Fruit fly (Drosophila melanogaster) whole organism, adult: ENCODE results near the gene CG5274.

Source experiments
- CG11617 ChIP-seq: fragments of 200-800 bp; sonication (Bioruptor generic); optimal IDR thresholded peaks from 2 replicates; lab custom pipeline; 2017; ENCODE audit warnings: mild to moderate bottlenecking, missing biosample characterization, missing genetic modification reagents, missing genetic modification characterization
- CG12768 ChIP-seq: fragments of 200-800 bp; sonication (Bioruptor generic); optimal IDR thresholded peaks from 2 replicates; lab custom pipeline; 2017; ENCODE audit warnings: missing biosample characterization, missing genetic modification characterization, mild to moderate bottlenecking, moderate library complexity, missing genetic modification reagents
- CG14711 ChIP-seq: fragments of 200-800 bp; sonication (Bioruptor generic); optimal IDR thresholded peaks from 2 replicates; lab custom pipeline; 2018; ENCODE audit warnings: missing biosample characterization, mild to moderate bottlenecking, missing genetic modification characterization, moderate library complexity
- CG1620 ChIP-seq: fragments of 200-800 bp; sonication (Bioruptor generic); optimal IDR thresholded peaks from 2 replicates; lab custom pipeline; 2016; ENCODE audit warnings: missing biosample characterization, missing genetic modification characterization
- CG33017 ChIP-seq: fragments of 200-800 bp; sonication (Bioruptor generic); optimal IDR thresholded peaks from 2 replicates; lab custom pipeline; 2018; ENCODE audit warnings: missing biosample characterization, mild to moderate bottlenecking, missing genetic modification characterization, moderate library complexity
- CG5204 ChIP-seq: fragments of 200-800 bp; sonication (Bioruptor generic); optimal IDR thresholded peaks from 2 replicates; lab custom pipeline; 2016; ENCODE audit warnings: missing biosample characterization, missing genetic modification characterization
- CG7045 ChIP-seq: fragments of 200-800 bp; sonication (Bioruptor generic); optimal IDR thresholded peaks from 2 replicates; lab custom pipeline; 2017; ENCODE audit warnings: missing biosample characterization, mild to moderate bottlenecking, missing genetic modification characterization
- CG7101 ChIP-seq: fragments of 200-800 bp; sonication (Bioruptor generic); optimal IDR thresholded peaks from 2 replicates; lab custom pipeline; 2018; ENCODE audit warnings: missing biosample characterization, mild to moderate bottlenecking, missing genetic modification characterization, moderate library complexity
- Clk ChIP-seq: fragments of 200-800 bp; sonication (Bioruptor generic); optimal IDR thresholded peaks from 2 replicates; lab custom pipeline; 2017; ENCODE audit warnings: missing biosample characterization, missing genetic modification characterization
- Crg-1 ChIP-seq: fragments of 200-800 bp; sonication (Bioruptor generic); optimal IDR thresholded peaks from 2 replicates; lab custom pipeline; 2016; ENCODE audit warnings: missing biosample characterization, missing genetic modification characterization
- Hr96 ChIP-seq: fragments of 200-800 bp; sonication (Bioruptor generic); optimal IDR thresholded peaks from 2 replicates; lab custom pipeline; 2016; ENCODE audit warnings: missing biosample characterization, missing genetic modification characterization
- Mnt ChIP-seq: fragments of 200-800 bp; sonication (Bioruptor generic); optimal IDR thresholded peaks from 2 replicates; lab custom pipeline; 2016; ENCODE audit warnings: missing biosample characterization, mild to moderate bottlenecking, missing genetic modification characterization
- bab1 ChIP-seq: fragments of 200-800 bp; sonication (Bioruptor generic); optimal IDR thresholded peaks from 3 replicates; lab custom pipeline; 2019; ENCODE audit warnings: missing biosample characterization, mild to moderate bottlenecking, missing genetic modification characterization, moderate library complexity
- cic ChIP-seq: fragments of 200-800 bp; sonication (Bioruptor generic); optimal IDR thresholded peaks from 2 replicates; lab custom pipeline; 2017; ENCODE audit warnings: missing biosample characterization, mild to moderate bottlenecking, missing genetic modification characterization, moderate library complexity
- kay ChIP-seq: fragments of 200-800 bp; sonication (Bioruptor generic); peaks from one replicate; lab custom pipeline; 2016; ENCODE audit warnings: missing biosample characterization, missing genetic modification characterization, borderline replicate concordance
- ovo ChIP-seq: fragments of 200-800 bp; sonication (Bioruptor generic); optimal IDR thresholded peaks from 2 replicates; lab custom pipeline; 2016; ENCODE audit warnings: missing biosample characterization, missing genetic modification characterization
- pad ChIP-seq: fragments of 200-800 bp; sonication (Bioruptor generic); optimal IDR thresholded peaks from 3 replicates; lab custom pipeline; 2017; ENCODE audit warnings: missing biosample characterization, missing genetic modification characterization, mild to moderate bottlenecking, moderate library complexity, missing genetic modification reagents
- tj ChIP-seq: fragments of 200-800 bp; sonication (Bioruptor generic); optimal IDR thresholded peaks from 3 replicates; lab custom pipeline; 2017; ENCODE audit warnings: missing biosample characterization, mild to moderate bottlenecking, missing genetic modification characterization, moderate library complexity
- toe ChIP-seq: fragments of 200-800 bp; sonication (Bioruptor generic); optimal IDR thresholded peaks from 2 replicates; lab custom pipeline; 2016; ENCODE audit warnings: missing biosample characterization, missing genetic modification characterization

Gene CG5274

DNA sequence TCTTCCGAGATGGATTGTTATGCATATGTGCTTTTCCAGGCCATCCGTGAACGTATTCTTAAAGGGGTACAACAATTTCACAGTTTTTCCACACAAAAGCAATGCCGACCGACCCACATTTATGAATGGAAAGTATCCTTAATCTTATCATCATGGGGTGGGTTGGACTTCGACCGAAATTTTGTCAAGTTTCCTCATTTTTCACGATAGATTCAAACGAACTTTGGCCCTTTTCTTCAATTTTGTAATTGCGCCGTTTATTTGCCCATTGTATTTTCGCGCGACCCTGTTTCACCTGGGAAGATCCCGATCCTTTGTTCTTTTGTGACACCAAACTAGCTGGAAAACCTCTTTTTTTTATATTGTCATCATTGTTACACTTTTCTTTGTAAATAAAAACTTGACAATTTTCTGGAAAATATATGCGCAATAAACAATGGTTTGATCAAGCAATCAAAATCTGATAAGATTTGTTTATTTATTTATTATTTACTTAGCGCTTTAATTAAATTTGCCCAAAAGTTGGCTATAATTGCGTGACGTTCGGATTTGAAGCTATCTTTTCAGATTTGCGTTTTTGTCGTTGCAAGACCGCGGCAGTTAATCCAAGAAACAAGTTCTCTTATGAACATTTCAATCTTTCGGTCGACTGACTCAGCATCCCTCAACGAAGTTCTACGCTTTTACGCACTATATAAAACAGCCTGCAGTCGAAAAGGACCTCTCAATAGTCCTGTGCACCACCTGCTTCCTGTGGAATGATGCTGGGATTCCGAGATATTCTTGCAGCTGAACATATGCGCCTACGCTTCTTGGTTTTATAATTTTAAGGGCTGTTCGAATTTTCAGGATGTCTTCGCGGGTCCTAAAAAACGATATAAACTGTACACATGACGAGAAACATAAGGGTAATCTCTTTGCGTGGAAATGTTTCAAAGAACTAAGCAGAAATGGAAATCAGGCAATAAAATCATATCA, 21.2 kb downstream of the CG5274 start:
- TF ChIP-seq CG7101 (tag; lab: Kevin White, UChicago) (peak; percentile 12), CG33017 (peak; percentile 26), CG11617 (GFP tag; lab: Kevin White, UChicago) (peak; percentile 12), Hr96 (GFP tag; lab: Kevin White, UChicago) (no peak), kay (GFP tag; lab: Kevin White, UChicago) (peak; percentile 14), CG14711 (tag; lab: Kevin White, UChicago) (no peak)

DNA sequence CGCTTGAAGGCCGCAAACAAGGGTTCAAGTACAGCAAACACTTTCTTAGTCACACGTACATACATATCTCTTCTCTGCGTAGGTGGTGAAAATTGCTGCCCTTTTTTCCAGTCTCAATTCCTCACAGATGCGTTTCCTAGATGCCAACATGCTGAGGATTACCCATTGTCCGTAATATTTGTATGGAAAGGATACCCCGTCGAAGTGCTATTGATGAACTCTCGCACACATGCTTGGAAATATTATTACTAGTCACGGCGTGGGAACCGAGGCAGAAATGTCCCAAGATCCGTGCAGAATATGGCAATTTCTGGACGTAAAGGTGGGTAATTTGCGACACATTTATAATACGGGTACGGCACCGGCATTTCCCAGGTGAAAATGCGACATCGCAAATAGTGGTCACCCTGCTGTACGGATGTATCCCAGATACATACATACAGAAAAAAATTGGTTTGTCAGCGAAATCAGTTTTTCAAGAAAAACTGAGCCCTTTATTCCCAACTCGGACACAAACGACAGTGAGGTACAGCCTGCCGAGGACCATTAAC, 22.1 kb downstream of the CG5274 start:
- no peak for TF ChIP-seq pad
- no peak for TF ChIP-seq bab1
- no peak for TF ChIP-seq CG33017
- no peak for TF ChIP-seq CG14711 (tag; lab: Kevin White, UChicago)
- TF ChIP-seq CG5204 (GFP tag; lab: Kevin White, UChicago) = no peak
- TF ChIP-seq Hr96 (GFP tag; lab: Kevin White, UChicago) = no peak
- no peak for TF ChIP-seq CG11617 (GFP tag; lab: Kevin White, UChicago)
- no peak for TF ChIP-seq cic (GFP tag; lab: Kevin White, UChicago)
- TF ChIP-seq CG1620 (GFP tag; lab: Kevin White, UChicago) = no peak
- no peak for TF ChIP-seq CG7101 (tag; lab: Kevin White, UChicago)
- TF ChIP-seq CG12768 (GFP tag; lab: Kevin White, UChicago) = no peak
- no peak for TF ChIP-seq Clk (GFP tag; lab: Kevin White, UChicago)
- no peak for TF ChIP-seq CG7045 (GFP tag; lab: Kevin White, UChicago)
- no peak for TF ChIP-seq Crg-1 (GFP tag; lab: Kevin White, UChicago)
- TF ChIP-seq ovo (GFP tag; lab: Kevin White, UChicago) = no peak
- TF ChIP-seq kay (GFP tag; lab: Kevin White, UChicago) = no peak
- no peak for TF ChIP-seq Mnt (GFP tag; lab: Kevin White, UChicago)
- TF ChIP-seq tj = no peak
- TF ChIP-seq toe (GFP tag; lab: Kevin White, UChicago) = no peak

DNA sequence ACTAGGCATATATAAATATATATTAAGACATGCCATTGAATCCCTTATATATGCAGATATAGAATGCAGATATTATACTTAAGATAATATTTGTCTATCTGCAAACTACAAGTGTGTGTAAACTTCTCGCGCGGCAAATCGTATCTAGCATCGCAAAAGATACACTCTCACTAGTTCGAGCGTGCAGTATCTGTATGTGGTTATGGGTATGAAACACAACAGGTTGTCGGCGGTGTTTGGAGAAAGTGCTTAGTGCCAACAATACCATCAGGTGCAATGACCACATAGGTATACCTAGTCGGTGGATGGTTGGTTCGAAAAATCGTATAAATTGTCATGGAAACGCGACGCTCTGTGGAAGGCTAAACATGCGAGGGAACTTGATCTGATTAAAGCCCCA, 23.0 kb downstream of the CG5274 start:
- TF ChIP-seq tj (no peak), CG11617 (GFP tag; lab: Kevin White, UChicago) (no peak), ovo (GFP tag; lab: Kevin White, UChicago) (no peak), CG12768 (GFP tag; lab: Kevin White, UChicago) (no peak), Crg-1 (GFP tag; lab: Kevin White, UChicago) (no peak), bab1 (no peak), CG33017 (no peak), CG5204 (GFP tag; lab: Kevin White, UChicago) (no peak), CG7045 (GFP tag; lab: Kevin White, UChicago) (no peak), Clk (GFP tag; lab: Kevin White, UChicago) (no peak), CG7101 (tag; lab: Kevin White, UChicago) (no peak), cic (GFP tag; lab: Kevin White, UChicago) (no peak)

DNA sequence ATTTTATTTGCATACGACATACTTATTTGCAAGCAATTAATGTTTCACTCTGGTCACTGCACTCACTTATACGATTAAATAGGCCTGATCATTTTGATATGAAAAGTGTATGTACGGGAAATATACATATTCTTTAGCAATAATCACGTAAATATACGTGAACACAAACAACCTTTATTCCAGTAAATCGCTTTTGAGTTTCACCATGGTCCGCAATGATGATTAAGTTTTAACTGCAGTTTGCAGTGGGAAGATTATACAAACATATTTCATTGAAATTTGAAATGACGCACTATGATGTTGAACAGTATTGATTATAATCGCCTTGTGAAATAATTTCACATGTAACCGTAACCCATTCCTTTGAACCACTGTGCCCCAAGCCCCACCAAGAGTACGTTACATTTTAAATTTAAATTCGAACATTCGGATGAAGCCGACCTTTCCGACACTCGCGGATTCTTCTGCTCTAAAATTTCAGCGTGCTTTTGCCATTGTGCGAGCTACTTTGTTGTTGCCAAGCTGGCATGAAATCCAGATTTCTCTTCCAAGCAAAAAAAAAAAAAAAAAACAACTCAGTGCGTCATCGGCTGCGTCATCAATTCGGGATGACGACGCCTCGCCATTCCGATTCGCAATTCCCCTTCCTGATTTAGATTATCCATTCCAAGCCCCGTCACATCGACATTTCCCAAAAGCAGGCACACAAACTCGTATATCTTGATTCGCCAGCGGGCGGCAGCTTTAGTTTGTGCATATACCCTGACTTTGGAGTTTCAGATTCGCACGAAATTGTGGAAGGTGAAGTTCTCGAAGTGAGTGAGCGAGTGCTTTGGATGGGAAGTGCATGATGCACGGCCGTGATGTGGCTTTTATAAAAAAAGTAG, 23.7 kb downstream of the CG5274 start:
- TF ChIP-seq CG7045 (GFP tag; lab: Kevin White, UChicago) (no peak), bab1 (peak; percentile 10)

DNA sequence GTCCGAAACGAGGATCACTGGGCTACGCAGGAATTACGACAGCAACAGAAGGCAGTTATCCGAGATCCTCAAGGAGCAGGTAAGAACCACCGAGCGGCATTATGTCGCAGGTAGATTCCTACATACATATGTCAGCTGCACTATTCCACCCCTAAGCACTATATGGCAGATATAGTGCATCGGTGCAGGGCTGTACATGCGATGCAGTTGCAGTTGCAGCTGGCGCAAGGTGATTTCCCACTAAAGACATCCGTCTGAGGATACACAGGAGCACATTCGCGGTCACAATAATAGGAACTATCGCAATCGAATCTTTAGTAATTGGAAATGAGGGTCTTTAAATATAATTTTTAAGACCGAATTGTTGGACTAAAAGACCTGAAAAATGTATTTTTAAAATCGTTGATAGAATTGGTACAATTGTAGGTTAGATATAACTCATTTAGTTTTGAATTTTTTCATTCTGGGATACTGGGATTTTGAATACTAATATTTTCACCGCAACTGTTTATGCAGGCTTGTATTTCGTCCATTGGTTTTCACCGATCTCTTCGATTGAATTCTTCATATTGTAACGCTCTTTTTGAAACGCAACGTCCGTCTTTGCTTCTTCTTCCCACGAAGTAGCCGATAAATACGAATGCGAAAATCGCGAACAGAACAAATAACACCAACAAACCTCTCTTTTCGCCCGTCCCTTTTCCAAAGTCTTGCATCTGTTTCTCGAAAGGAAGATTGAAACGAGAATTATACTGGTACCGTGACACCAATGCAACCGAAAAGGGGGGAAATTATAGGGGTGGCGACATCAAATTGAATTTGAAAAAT, 24.6 kb downstream of the CG5274 start:
- TF ChIP-seq CG1620 (GFP tag; lab: Kevin White, UChicago) (no peak), CG12768 (GFP tag; lab: Kevin White, UChicago) (no peak), ovo (GFP tag; lab: Kevin White, UChicago) (no peak), Crg-1 (GFP tag; lab: Kevin White, UChicago) (no peak), CG14711 (tag; lab: Kevin White, UChicago) (no peak), toe (GFP tag; lab: Kevin White, UChicago) (no peak)
